Worm (Caenorhabditis elegans) whole organism, L4 larva: Measurements from ENCODE around the gene K12H6.7.
A peak's percentile ranks its signal among the peaks of the same experiment; 100 is the strongest.

Source experiments
- aly-2 ChIP-seq: sonication (generic microtip); optimal IDR thresholded peaks from 2 replicates; lab custom pipeline; 2018; ENCODE audit warnings: missing biosample characterization, missing genetic modification characterization
- ceh-28 ChIP-seq: fragments of 150-350 bp; optimal IDR thresholded peaks from 2 replicates; lab custom pipeline; 2014; ENCODE audit warnings: missing biosample characterization, missing genetic modification reagents, missing genetic modification characterization
- mes-2 ChIP-seq: sonication (generic microtip); optimal IDR thresholded peaks from 2 replicates; lab custom pipeline; 2016; ENCODE audit warnings: missing genotype, mild to moderate bottlenecking, missing genetic modification characterization, missing compliant biosample characterization; ENCODE audit not compliant: poor library complexity, severe bottlenecking
- nhr-76 ChIP-seq: fragments of 150-350 bp; optimal IDR thresholded peaks from 2 replicates; lab custom pipeline; 2014; ENCODE audit warnings: missing biosample characterization, missing genetic modification characterization
- tra-1 ChIP-seq: fragments of 200-800 bp; sonication (Bioruptor generic); IDR thresholded peaks from 2 replicates; pipeline ENCODE4 v1.3.6; 2022; ENCODE audit warnings: missing genetic modification reagents, missing genetic modification characterization, missing compliant biosample characterization

DNA sequence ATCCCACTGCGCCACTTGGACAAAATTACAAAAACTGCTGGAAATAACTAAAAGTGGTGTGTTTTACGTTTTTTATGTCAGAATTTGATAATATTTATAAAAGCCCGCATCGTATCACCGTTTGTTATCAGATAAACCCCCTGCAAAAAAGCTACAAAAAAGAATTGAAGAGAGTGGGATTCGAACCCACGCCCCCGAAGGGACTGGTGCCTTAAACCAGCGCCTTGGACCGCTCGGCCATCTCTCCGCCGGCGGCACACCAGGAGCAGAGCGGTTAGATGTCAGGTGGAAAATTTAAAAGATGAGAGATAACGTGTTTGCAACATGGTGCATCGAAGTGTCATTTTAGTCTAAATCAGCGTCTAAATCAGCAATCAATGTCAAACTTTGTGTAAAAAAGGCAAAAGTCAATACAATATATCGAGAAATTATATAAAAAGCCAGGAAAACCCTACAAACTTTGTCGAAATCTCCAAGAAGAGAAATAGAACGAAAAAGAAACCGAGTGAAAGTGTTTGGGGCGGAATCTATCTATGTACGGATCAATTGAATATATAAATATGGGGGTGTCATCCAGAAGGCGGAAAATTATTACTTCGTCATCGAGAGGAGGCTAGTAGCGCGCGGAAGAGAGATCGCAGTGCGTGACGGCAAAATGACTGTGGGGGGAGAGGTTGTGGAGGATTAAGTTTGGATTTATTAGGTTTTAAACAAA, 24.8 kb upstream of the K12H6.7 start:
- peak; percentile 49 for TF ChIP-seq mes-2 (tag; lab: Kevin White, UChicago)
- TF ChIP-seq nhr-76 (tag; lab: Kevin White, UChicago): no peak
- no peak for TF ChIP-seq aly-2 (tag; lab: Kevin White, UChicago)
- TF ChIP-seq ceh-28 (tag; lab: Kevin White, UChicago): no peak
- TF ChIP-seq tra-1 (GFP tag; lab: Robert Waterston, UW): peak; percentile 60; the same call in 1 of the 2 replicates
